Worm (Caenorhabditis elegans) whole organism, midembryonic: ENCODE results near the gene try-12.

Experiments
- T22C8.4 ChIP-seq: fragments of 200-800 bp; sonication (Bioruptor generic); IDR thresholded peaks from 2 replicates; pipeline ENCODE4 v1.3.6; 2022; ENCODE audit warnings: missing genetic modification characterization, missing compliant biosample characterization
- cog-1 ChIP-seq: sonication (generic microtip); optimal IDR thresholded peaks from 2 replicates; lab custom pipeline; 2016; ENCODE audit warnings: missing genetic modification characterization, missing compliant biosample characterization
- flt-1 ChIP-seq: fragments of 200-800 bp; sonication (Bioruptor generic); IDR thresholded peaks from 2 replicates; pipeline ENCODE4 v1.3.6; 2022; ENCODE audit warnings: missing genetic modification characterization, missing compliant biosample characterization
- klf-2 ChIP-seq: fragments of 200-800 bp; sonication (Bioruptor generic); conservative IDR thresholded peaks from 2 replicates; pipeline ENCODE4 v1.3.6; 2022; ENCODE audit warnings: missing genetic modification reagents, missing genetic modification characterization, missing compliant biosample characterization
- med-1 ChIP-seq: sonication (generic microtip); optimal IDR thresholded peaks from 2 replicates; lab custom pipeline; 2017; ENCODE audit warnings: missing genetic modification characterization, mild to moderate bottlenecking, missing compliant biosample characterization, antibody characterized with exemption, missing genetic modification reagents; ENCODE audit not compliant: insufficient read depth
- ref-1 ChIP-seq: fragments of 200-800 bp; sonication (Bioruptor generic); conservative IDR thresholded peaks from 2 replicates; pipeline ENCODE4 v1.3.6; 2022; ENCODE audit warnings: missing genetic modification reagents, missing genetic modification characterization, missing compliant biosample characterization
- tab-1 ChIP-seq: fragments of 200-800 bp; sonication (Bioruptor generic); IDR thresholded peaks from 2 replicates; pipeline ENCODE4 v1.3.6; 2022; ENCODE audit warnings: missing genetic modification characterization, missing compliant biosample characterization
- ztf-23 ChIP-seq: fragments of 200-800 bp; sonication (Bioruptor generic); IDR thresholded peaks from 2 replicates; pipeline ENCODE4 v1.3.6; 2022; ENCODE audit warnings: missing genetic modification reagents, missing genetic modification characterization, missing compliant biosample characterization
- ztf-29 ChIP-seq: fragments of 200-800 bp; sonication (Bioruptor generic); IDR thresholded peaks from 2 replicates; pipeline ENCODE4 v1.3.6; 2022; ENCODE audit warnings: missing genetic modification reagents, missing genetic modification characterization, missing compliant biosample characterization

Gene try-12

DNA sequence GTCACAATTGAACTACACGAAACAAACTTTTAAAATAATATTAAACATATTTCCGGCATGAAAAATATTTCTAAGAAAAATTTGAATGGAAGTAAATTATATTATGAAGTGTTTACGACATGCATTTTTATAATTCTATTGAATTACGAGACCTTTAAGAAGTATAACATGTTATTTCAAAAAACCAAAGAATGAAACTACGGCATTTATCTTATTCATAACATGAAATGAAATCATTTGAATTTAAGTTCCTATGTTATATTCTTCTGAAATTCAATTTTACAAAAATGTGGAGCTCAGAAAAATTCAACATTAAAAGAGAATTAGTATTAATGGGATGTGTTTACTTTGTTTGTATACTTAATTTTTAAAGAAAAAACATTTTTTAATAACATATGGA is 18.1 kb upstream of the try-12 start, which contains the start of gene srw-71:
Gene srw-71, minus strand, starts transcription at position 101 of the 400 bp plus-strand sequence.
- TF ChIP-seq T22C8.4 (GFP tag; lab: Robert Waterston, UW), result no peak
- TF ChIP-seq klf-2 (GFP tag; lab: Robert Waterston, UW), result no peak
- no peak for TF ChIP-seq med-1 (GFP tag; lab: Kevin White, UChicago)
- no peak for TF ChIP-seq ztf-23
- TF ChIP-seq cog-1, result no peak
- no peak for TF ChIP-seq ztf-29 (GFP tag; lab: Robert Waterston, UW)
- no peak for TF ChIP-seq flt-1
- TF ChIP-seq ref-1, result no peak
- TF ChIP-seq tab-1 (GFP tag; lab: Robert Waterston, UW), result no peak

DNA sequence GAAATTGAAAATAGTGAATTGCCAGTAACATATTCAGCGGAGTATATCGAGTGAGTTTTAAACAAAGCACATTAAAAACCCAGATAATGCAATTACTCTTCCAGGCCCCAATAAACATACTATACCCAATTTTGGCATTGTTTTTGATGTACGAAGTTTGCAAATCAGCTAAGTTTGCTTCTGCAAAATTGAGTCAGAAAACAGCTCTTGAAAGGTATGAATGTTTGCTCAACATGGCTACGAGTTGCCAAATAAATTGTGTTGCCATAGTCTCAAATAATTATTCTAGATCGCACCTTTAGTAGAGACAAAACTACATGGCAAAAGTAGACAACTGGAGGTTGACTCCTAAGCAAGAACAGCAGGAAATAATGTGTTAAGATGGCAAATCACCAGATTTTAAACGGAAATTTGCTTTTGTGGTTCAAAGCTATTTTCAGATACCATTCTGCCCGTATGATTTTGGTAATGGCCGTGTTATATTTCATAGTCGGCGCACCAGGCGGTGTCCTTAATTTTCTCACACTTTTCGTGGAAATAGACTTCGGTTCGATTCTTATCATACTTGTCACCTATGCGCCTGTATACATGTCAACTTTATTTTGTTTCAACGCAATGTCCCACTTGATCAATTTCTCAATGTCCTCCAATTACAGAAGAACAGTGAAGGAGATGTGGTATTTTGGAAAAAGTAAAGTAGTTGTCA is 16.6 kb upstream of the try-12 start:
- no peak for TF ChIP-seq ztf-23
- TF ChIP-seq T22C8.4 (GFP tag; lab: Robert Waterston, UW), result no peak
- TF ChIP-seq ref-1, result no peak
- no peak for TF ChIP-seq cog-1
- TF ChIP-seq ztf-29 (GFP tag; lab: Robert Waterston, UW), result no peak
- no peak for TF ChIP-seq med-1 (GFP tag; lab: Kevin White, UChicago)
- no peak for TF ChIP-seq tab-1 (GFP tag; lab: Robert Waterston, UW)
- no peak for TF ChIP-seq flt-1
- TF ChIP-seq klf-2 (GFP tag; lab: Robert Waterston, UW), result no peak

DNA sequence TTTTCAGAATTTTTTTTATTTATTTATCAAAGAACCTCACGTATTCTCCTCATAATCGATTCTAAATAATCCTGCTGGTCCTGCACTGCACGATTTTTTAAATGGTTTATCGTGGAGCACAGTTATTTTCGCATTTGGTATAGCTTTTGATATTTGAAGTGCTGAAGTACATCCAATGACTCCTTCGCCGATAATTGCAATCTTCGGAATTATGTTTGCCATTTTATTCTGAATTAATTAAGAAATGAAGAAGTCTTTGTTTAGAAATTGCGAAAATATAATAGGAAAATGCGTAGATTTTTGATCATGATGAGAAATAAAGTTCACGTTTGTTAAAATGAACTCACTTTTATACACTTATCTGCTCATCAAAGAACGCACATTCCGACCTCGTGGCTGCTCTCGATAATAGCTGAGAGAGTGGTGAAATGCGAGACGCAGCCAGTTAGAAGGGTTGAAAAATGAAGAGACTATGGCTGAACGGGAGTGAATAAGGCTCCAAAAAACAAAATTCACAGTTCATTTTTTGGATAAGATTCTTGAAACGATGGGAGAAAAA is 14.3 kb upstream of the try-12 start:
- TF ChIP-seq tab-1 (GFP tag; lab: Robert Waterston, UW) (no peak), flt-1 (no peak), cog-1 (no peak), klf-2 (GFP tag; lab: Robert Waterston, UW) (no peak), ztf-23 (no peak), ref-1 (no peak), ztf-29 (GFP tag; lab: Robert Waterston, UW) (no peak), T22C8.4 (GFP tag; lab: Robert Waterston, UW) (no peak), med-1 (GFP tag; lab: Kevin White, UChicago) (no peak)

DNA sequence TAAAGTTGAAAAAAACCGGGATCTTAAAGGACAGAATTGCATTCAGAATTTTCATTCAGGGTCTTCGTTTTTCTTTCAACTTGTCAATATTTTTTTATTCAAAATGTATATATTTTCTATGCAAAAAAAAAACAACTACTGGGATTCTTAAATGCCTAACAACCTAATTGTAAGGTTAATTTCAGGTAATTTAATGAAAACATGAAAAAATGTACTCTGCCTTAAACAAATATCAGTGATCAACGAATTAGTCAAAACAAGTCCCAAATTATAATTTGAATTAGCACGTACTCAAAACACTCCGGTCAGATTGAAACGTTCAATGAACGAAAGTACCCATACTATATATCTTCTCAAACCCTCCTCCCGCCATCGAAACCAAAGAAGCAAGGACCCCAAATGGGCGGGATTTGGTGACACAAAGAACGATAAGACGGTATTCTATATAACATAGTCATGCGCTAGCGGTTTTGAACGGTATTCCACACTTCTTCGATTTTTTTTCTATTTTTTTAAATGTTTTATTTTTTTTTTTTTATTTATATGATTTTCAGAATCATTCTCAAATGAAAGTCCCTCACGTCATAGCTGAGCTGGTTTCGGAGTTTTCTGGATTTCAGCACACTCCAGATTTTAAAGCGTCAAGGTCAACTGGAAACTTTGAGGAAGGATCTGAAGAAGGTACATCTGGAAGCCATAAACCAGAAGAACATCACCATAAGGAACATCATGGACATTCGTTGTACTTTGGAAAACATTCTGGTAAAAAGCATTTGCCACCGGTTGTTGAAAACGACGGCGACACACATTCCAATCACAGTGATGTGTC is 13.6 kb upstream of the try-12 start, which contains the start of the genes ddo-2 and F25E5.8:
Gene ddo-2, minus strand, starts transcription at position 330 of the 829 bp plus-strand sequence.
Gene F25E5.8, plus strand, starts transcription at position 555 of the 829 bp plus-strand sequence.
- TF ChIP-seq flt-1, result no peak
- no peak for TF ChIP-seq cog-1
- no peak for TF ChIP-seq ztf-29 (GFP tag; lab: Robert Waterston, UW)
- no peak for TF ChIP-seq ref-1
- no peak for TF ChIP-seq klf-2 (GFP tag; lab: Robert Waterston, UW)
- TF ChIP-seq ztf-23, result no peak
- TF ChIP-seq T22C8.4 (GFP tag; lab: Robert Waterston, UW), result no peak
- TF ChIP-seq tab-1 (GFP tag; lab: Robert Waterston, UW), result no peak
- no peak for TF ChIP-seq med-1 (GFP tag; lab: Kevin White, UChicago)

DNA sequence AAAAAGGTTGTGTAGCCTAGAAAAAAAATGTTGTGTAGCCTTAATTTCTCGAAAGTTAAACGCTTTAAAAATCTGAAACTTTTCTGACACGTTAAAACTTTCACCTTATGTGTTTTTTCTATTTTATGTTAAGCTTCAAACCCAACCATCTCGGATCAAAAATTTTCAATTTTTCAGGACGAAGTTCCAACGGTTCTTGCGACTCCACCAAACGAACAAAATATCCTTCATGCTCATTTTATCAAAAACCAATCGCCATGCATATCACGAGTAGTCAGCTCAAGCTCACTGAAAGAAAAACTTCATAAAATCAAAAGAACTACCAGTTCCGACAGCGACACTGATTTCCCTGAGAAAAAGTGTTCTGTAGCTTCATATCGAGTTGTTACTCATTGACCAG is 12.6 kb upstream of the try-12 start:
- TF ChIP-seq med-1 (GFP tag; lab: Kevin White, UChicago) (no peak), T22C8.4 (GFP tag; lab: Robert Waterston, UW) (no peak)

DNA sequence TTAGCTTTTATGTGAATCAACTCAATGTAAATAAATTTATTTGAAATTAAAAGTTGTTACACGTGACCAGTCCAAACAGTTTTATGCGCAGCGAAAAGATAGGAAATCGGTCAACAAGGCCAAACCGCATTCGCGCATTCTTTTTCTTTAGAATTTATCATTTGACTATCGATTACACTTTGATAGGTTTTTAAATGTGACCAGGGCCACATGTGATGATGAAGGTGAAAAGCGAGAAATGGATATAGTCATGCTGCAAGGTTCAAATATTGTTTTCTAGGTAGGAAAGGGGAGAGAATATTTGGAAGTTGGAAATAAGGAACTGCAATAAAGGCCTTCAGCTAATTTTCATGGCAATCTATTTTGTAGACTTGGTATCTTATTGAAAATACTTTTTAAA is 12.2 kb upstream of the try-12 start:
- TF ChIP-seq flt-1 (no peak), ref-1 (no peak), klf-2 (GFP tag; lab: Robert Waterston, UW) (no peak), med-1 (GFP tag; lab: Kevin White, UChicago) (no peak), ztf-29 (GFP tag; lab: Robert Waterston, UW) (no peak), tab-1 (GFP tag; lab: Robert Waterston, UW) (no peak), ztf-23 (no peak), cog-1 (no peak), T22C8.4 (GFP tag; lab: Robert Waterston, UW) (no peak)

DNA sequence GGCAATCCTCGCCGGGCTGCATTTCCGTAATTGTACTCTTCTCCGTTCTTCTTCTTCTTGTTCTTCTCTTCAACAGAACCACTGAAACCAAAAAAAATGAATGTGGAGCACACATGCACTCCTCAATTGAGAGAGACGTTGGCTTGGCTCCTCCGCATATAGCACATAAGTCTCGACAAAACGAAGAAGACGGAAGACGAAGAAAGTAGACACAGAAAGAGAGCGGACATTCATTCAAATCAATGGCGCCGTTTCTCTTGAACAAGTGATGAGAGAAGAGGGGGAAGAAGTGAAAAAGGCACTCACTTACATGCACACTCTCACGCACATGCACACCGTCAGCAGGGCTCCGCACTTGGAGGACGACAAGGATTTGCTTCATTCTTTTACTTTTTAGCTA is 11.6 kb upstream of the try-12 start, which contains the start of gene F25E5.9:
Gene F25E5.9, minus strand, starts transcription at position 382 of the 400 bp plus-strand sequence.
- TF ChIP-seq flt-1, result no peak
- no peak for TF ChIP-seq med-1 (GFP tag; lab: Kevin White, UChicago)
- TF ChIP-seq klf-2 (GFP tag; lab: Robert Waterston, UW), result no peak
- TF ChIP-seq ztf-23, result no peak

DNA sequence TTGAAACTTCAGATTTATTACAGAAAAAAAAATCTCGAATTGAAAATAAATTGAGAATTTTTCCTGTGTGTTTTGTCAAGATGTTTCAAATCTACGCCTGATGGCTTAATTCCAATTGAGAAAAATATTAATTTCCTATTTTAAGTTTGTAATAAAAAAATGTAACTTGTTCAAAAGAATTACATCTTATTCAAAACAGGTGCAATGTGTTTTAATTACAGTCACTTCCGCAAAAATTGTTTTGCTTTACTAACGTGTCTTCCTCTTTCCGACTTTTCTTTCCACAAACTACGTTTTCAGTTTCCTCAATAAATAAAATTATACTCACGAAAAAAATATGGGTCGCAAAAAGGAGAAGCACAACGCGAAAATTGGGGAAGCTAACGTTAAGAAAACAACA is 11.2 kb upstream of the try-12 start, which contains the start of gene F25E5.16:
Gene F25E5.16, plus strand, starts transcription at position 301 of the 400 bp plus-strand sequence.
- TF ChIP-seq ref-1 (no peak), ztf-29 (GFP tag; lab: Robert Waterston, UW) (no peak), tab-1 (GFP tag; lab: Robert Waterston, UW) (no peak), flt-1 (no peak), T22C8.4 (GFP tag; lab: Robert Waterston, UW) (no peak), klf-2 (GFP tag; lab: Robert Waterston, UW) (no peak), cog-1 (no peak), ztf-23 (no peak), med-1 (GFP tag; lab: Kevin White, UChicago) (no peak)

DNA sequence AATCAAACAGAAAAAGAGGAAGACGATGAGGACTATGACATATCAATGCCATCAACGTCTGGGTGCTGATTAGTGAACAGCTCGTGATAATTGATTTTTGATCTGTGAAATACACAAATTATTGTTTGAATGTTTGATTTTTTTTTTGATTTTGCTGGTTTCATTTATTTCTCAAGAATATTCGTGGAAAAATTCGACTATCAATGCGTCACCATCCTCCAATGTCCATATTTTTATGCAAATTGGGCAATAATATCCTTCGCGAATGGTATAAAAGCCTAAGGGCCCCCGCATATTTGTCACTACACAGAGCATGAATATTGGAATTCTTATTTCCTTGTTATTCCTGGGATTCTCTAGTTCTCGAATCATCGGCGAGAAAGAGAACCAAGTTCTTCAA is 9.3 kb upstream of the try-12 start, which contains the start of gene try-13:
Gene try-13, plus strand, starts transcription at position 301 of the 400 bp plus-strand sequence.
- TF ChIP-seq klf-2 (GFP tag; lab: Robert Waterston, UW) (no peak), med-1 (GFP tag; lab: Kevin White, UChicago) (no peak), tab-1 (GFP tag; lab: Robert Waterston, UW) (no peak), ztf-29 (GFP tag; lab: Robert Waterston, UW) (no peak), ztf-23 (no peak), ref-1 (no peak), T22C8.4 (GFP tag; lab: Robert Waterston, UW) (no peak), cog-1 (no peak), flt-1 (no peak)
